Fruit fly (Drosophila melanogaster): ENCODE results near the gene VhaSFD.

dm6 chr2L:16731799-16732198 lies 4.2 kb upstream of the VhaSFD start, which contains the start of gene Prosbeta4:
- no peak for TF ChIP-seq ttk (optimal IDR thresholded peaks at IDR 0.05)
- no peak for TF ChIP-seq Sin3A (optimal IDR thresholded peaks at IDR 0.05)
- no peak for TF ChIP-seq psq (optimal IDR thresholded peaks at IDR 0.05)
- TF ChIP-seq h (optimal IDR thresholded peaks at IDR 0.05) = no peak
- TF ChIP-seq insv (optimal IDR thresholded peaks at IDR 0.05) = no peak

Measured in Kc167 (cell line).